Worm (Caenorhabditis elegans) whole organism, L4 larva: ENCODE results near the gene srv-24.
A peak's percentile ranks its signal among the peaks of the same experiment; 100 is the strongest.

ENCODE experiments used
- D1046.2 ChIP-seq: fragments of 200-800 bp; sonication (Bioruptor generic); IDR thresholded peaks from 2 replicates; pipeline ENCODE4 v1.3.6; 2022; ENCODE audit warnings: missing genetic modification characterization, missing compliant biosample characterization
- F26F4.8 ChIP-seq: fragments of 200-800 bp; sonication (Bioruptor generic); conservative IDR thresholded peaks from 2 replicates; pipeline ENCODE4 v1.3.6; 2022; ENCODE audit warnings: missing genetic modification characterization, missing compliant biosample characterization
- F37D6.2 ChIP-seq: sonication (generic microtip); optimal IDR thresholded peaks from 2 replicates; lab custom pipeline; 2016; ENCODE audit warnings: mild to moderate bottlenecking, missing genetic modification characterization, missing compliant biosample characterization
- F49E8.2 ChIP-seq: sonication (generic microtip); optimal IDR thresholded peaks from 2 replicates; lab custom pipeline; 2016; ENCODE audit warnings: missing compliant biosample characterization, mild to moderate bottlenecking, missing genetic modification characterization, borderline replicate concordance
- R02D3.7 ChIP-seq: fragments of 150-350 bp; sonication (generic microtip); optimal IDR thresholded peaks from 3 replicates; lab custom pipeline; 2014; ENCODE audit warnings: missing biosample characterization, missing genetic modification characterization
- T20F7.1 ChIP-seq: fragments of 200-800 bp; sonication (Bioruptor generic); optimal IDR thresholded peaks from 2 replicates; lab custom pipeline; 2018; ENCODE audit warnings: mild to moderate bottlenecking, missing genetic modification characterization, missing compliant biosample characterization
- Y48G9A.11 ChIP-seq: fragments of 200-800 bp; sonication (Bioruptor generic); IDR thresholded peaks from 2 replicates; pipeline ENCODE4 v1.3.6; 2022; ENCODE audit warnings: missing genetic modification reagents, missing genetic modification characterization, missing compliant biosample characterization
- Y75B8A.6 ChIP-seq: fragments of 200-800 bp; sonication (Bioruptor generic); IDR thresholded peaks from 2 replicates; pipeline ENCODE4 v1.3.6; 2022; ENCODE audit warnings: missing genetic modification reagents, missing genetic modification characterization, missing compliant biosample characterization
- ZK546.5 ChIP-seq, 2 experiments: sonication (generic microtip); optimal IDR thresholded peaks; 2 replicates each; lab custom pipeline; 2017; ENCODE audit warnings: missing biosample characterization in 2 of 2, missing genetic modification characterization in 2 of 2
- ama-1 ChIP-seq: fragments of 150-350 bp; optimal IDR thresholded peaks from 2 replicates; lab custom pipeline; 2014; ENCODE audit warnings: inconsistent platforms, mixed read lengths
- arid-1 ChIP-seq: fragments of 200-800 bp; sonication (Bioruptor generic); conservative IDR thresholded peaks from 2 replicates; pipeline ENCODE4 v1.3.6; 2022; ENCODE audit warnings: missing genetic modification reagents, missing genetic modification characterization, missing compliant biosample characterization
- attf-4 ChIP-seq: sonication (generic microtip); optimal IDR thresholded peaks from 3 replicates; lab custom pipeline; 2017; ENCODE audit warnings: missing biosample characterization, missing genetic modification characterization
- ceh-62 ChIP-seq: sonication (generic microtip); optimal IDR thresholded peaks from 2 replicates; lab custom pipeline; 2017; ENCODE audit warnings: missing biosample characterization, missing genetic modification characterization
- ces-1 ChIP-seq: fragments of 150-350 bp; sonication (generic microtip); optimal IDR thresholded peaks from 4 replicates; lab custom pipeline; 2014; ENCODE audit warnings: missing biosample characterization, missing genetic modification reagents, missing genetic modification characterization
- cey-2 ChIP-seq: sonication (generic microtip); optimal IDR thresholded peaks from 3 replicates; lab custom pipeline; 2017; ENCODE audit warnings: missing genetic modification characterization, mild to moderate bottlenecking, missing compliant biosample characterization, antibody characterized with exemption, borderline replicate concordance; ENCODE audit not compliant: insufficient read depth
- ctbp-1 ChIP-seq: fragments of 200-800 bp; sonication (Bioruptor generic); IDR thresholded peaks from 2 replicates; pipeline ENCODE4 v1.3.6; 2022; ENCODE audit warnings: missing genetic modification reagents, missing genetic modification characterization, missing compliant biosample characterization
- daf-12 ChIP-seq: fragments of 150-350 bp; optimal IDR thresholded peaks from 2 replicates; lab custom pipeline; 2014; ENCODE audit warnings: missing biosample characterization, missing genetic modification reagents, missing genetic modification characterization
- daf-19 ChIP-seq: fragments of 200-800 bp; sonication (Bioruptor generic); conservative IDR thresholded peaks from 2 replicates; pipeline ENCODE4 v1.3.6; 2022; ENCODE audit warnings: missing genetic modification characterization, missing compliant biosample characterization
- daf-8 ChIP-seq: fragments of 200-800 bp; sonication (Bioruptor generic); IDR thresholded peaks from 2 replicates; pipeline ENCODE4 v1.3.6; 2022; ENCODE audit warnings: missing genetic modification characterization, missing compliant biosample characterization
- dmd-6 ChIP-seq: fragments of 200-800 bp; sonication (Bioruptor generic); IDR thresholded peaks from 2 replicates; pipeline ENCODE4 v1.3.6; 2022; ENCODE audit warnings: missing genetic modification reagents, missing genetic modification characterization, missing compliant biosample characterization
- dmd-8 ChIP-seq: fragments of 200-800 bp; sonication (Bioruptor generic); IDR thresholded peaks from 2 replicates; pipeline ENCODE4 v1.3.6; 2022; ENCODE audit warnings: missing genetic modification characterization, missing compliant biosample characterization
- dmd-9 ChIP-seq: fragments of 200-800 bp; sonication (Bioruptor generic); IDR thresholded peaks from 2 replicates; pipeline ENCODE4 v1.3.6; 2022; ENCODE audit warnings: missing genetic modification reagents, missing genetic modification characterization, missing compliant biosample characterization
- dpl-1 ChIP-seq: fragments of 150-350 bp; optimal IDR thresholded peaks from 2 replicates; lab custom pipeline; 2014; ENCODE audit warnings: missing biosample characterization, missing genetic modification reagents, missing genetic modification characterization
- egl-27 ChIP-seq: sonication (generic microtip); optimal IDR thresholded peaks from 3 replicates; lab custom pipeline; 2017; ENCODE audit warnings: missing biosample characterization, missing genetic modification reagents, missing genetic modification characterization
- egl-43 ChIP-seq: fragments of 200-800 bp; sonication (Bioruptor generic); IDR thresholded peaks from 2 replicates; pipeline ENCODE4 v1.3.6; 2022; ENCODE audit warnings: missing genetic modification reagents, missing genetic modification characterization, missing compliant biosample characterization
- fkh-10 ChIP-seq: fragments of 150-350 bp; optimal IDR thresholded peaks from 2 replicates; lab custom pipeline; 2014; ENCODE audit warnings: missing biosample characterization, missing genetic modification reagents, missing genetic modification characterization
- fos-1 ChIP-seq: fragments of 150-350 bp; optimal IDR thresholded peaks from 2 replicates; lab custom pipeline; 2014; ENCODE audit warnings: missing biosample characterization, missing genetic modification characterization
- gei-8 ChIP-seq: fragments of 200-800 bp; sonication (Bioruptor generic); optimal IDR thresholded peaks from 2 replicates; lab custom pipeline; 2018; ENCODE audit warnings: mild to moderate bottlenecking, missing genetic modification characterization, missing compliant biosample characterization
- hmg-1.1 ChIP-seq: fragments of 200-800 bp; sonication (Bioruptor generic); IDR thresholded peaks from 2 replicates; pipeline ENCODE4 v1.3.6; 2022; ENCODE audit warnings: missing genetic modification reagents, missing genetic modification characterization, missing compliant biosample characterization
- lim-7 ChIP-seq: fragments of 200-800 bp; sonication (Bioruptor generic); IDR thresholded peaks from 2 replicates; pipeline ENCODE4 v1.3.6; 2022; ENCODE audit warnings: missing genetic modification characterization, missing compliant biosample characterization
- lin-13 ChIP-seq: fragments of 150-350 bp; optimal IDR thresholded peaks from 2 replicates; lab custom pipeline; 2014; ENCODE audit warnings: missing biosample characterization, missing genetic modification reagents, missing genetic modification characterization
- lin-39 ChIP-seq: fragments of 150-350 bp; optimal IDR thresholded peaks from 2 replicates; lab custom pipeline; 2014; ENCODE audit warnings: missing biosample characterization, missing genetic modification reagents, missing genetic modification characterization
- lir-3 ChIP-seq: sonication (generic microtip); optimal IDR thresholded peaks from 2 replicates; lab custom pipeline; 2016; ENCODE audit warnings: mild to moderate bottlenecking, missing genetic modification characterization, missing compliant biosample characterization
- lsy-2 ChIP-seq, 2 experiments: fragments of 150-350 bp in 1 of 2; sonication (generic microtip) in 1 of 2; optimal IDR thresholded peaks; 2 replicates each; lab custom pipeline; 2014 to 2017; ENCODE audit warnings: missing biosample characterization in 2 of 2, missing genetic modification characterization in 2 of 2
- madf-5 ChIP-seq, 2 experiments: fragments of 200-800 bp; sonication (Bioruptor generic); IDR thresholded peaks; 2 replicates each; pipeline ENCODE4 v1.3.6; 2022; ENCODE audit warnings: missing compliant biosample characterization in 2 of 2, missing genetic modification characterization in 2 of 2
- madf-9 ChIP-seq: fragments of 200-800 bp; sonication (Bioruptor generic); conservative IDR thresholded peaks from 2 replicates; pipeline ENCODE4 v1.3.6; 2022; ENCODE audit warnings: missing genetic modification reagents, missing genetic modification characterization, missing compliant biosample characterization
- mdl-1 ChIP-seq, 2 experiments: fragments of 150-350 bp in 1 of 2; sonication (generic microtip) in 1 of 2; optimal IDR thresholded peaks; 2 replicates each; lab custom pipeline; 2014 to 2017; ENCODE audit warnings: missing biosample characterization in 2 of 2, missing genetic modification characterization in 2 of 2
- mdt-29 ChIP-seq: fragments of 200-800 bp; sonication (Bioruptor generic); IDR thresholded peaks from 2 replicates; pipeline ENCODE4 v1.3.6; 2022; ENCODE audit warnings: missing genetic modification reagents, missing genetic modification characterization, missing compliant biosample characterization
- mep-1 ChIP-seq: fragments of 150-350 bp; sonication (generic microtip); optimal IDR thresholded peaks from 3 replicates; lab custom pipeline; 2014; ENCODE audit warnings: missing biosample characterization, missing genetic modification characterization
- mxl-3 ChIP-seq: fragments of 200-800 bp; sonication (Bioruptor generic); optimal IDR thresholded peaks from 2 replicates; lab custom pipeline; 2018; ENCODE audit warnings: mild to moderate bottlenecking, missing genetic modification characterization, missing compliant biosample characterization
- nhr-11 ChIP-seq: fragments of 150-350 bp; optimal IDR thresholded peaks from 2 replicates; lab custom pipeline; 2014; ENCODE audit warnings: missing biosample characterization, missing genetic modification characterization
- nhr-111 ChIP-seq: fragments of 200-800 bp; sonication (Bioruptor generic); optimal IDR thresholded peaks from 2 replicates; lab custom pipeline; 2018; ENCODE audit warnings: mild to moderate bottlenecking, missing genetic modification characterization, missing compliant biosample characterization
- nhr-25 ChIP-seq: sonication (generic microtip); optimal IDR thresholded peaks from 2 replicates; lab custom pipeline; 2017; ENCODE audit warnings: missing genetic modification characterization, mild to moderate bottlenecking, missing compliant biosample characterization, antibody characterized with exemption, moderate library complexity, borderline replicate concordance; ENCODE audit not compliant: insufficient read depth
- nhr-42 ChIP-seq: fragments of 200-800 bp; sonication (Bioruptor generic); IDR thresholded peaks from 2 replicates; pipeline ENCODE4 v1.3.6; 2022; ENCODE audit warnings: missing genetic modification characterization, missing compliant biosample characterization
- nhr-6 ChIP-seq: fragments of 150-350 bp; optimal IDR thresholded peaks from 2 replicates; lab custom pipeline; 2014; ENCODE audit warnings: missing biosample characterization, missing genetic modification characterization
- nhr-77 ChIP-seq: fragments of 150-350 bp; optimal IDR thresholded peaks from 2 replicates; lab custom pipeline; 2014; ENCODE audit warnings: missing biosample characterization, missing genetic modification characterization
- set-16 ChIP-seq: fragments of 200-800 bp; sonication (Bioruptor generic); IDR thresholded peaks from 2 replicates; pipeline ENCODE4 v1.3.6; 2022; ENCODE audit warnings: missing genetic modification reagents, missing genetic modification characterization, missing compliant biosample characterization
- skn-1 ChIP-seq: fragments of 150-350 bp; optimal IDR thresholded peaks from 2 replicates; lab custom pipeline; 2014; ENCODE audit warnings: missing biosample characterization, missing genetic modification characterization
- tra-1 ChIP-seq: fragments of 200-800 bp; sonication (Bioruptor generic); IDR thresholded peaks from 2 replicates; pipeline ENCODE4 v1.3.6; 2022; ENCODE audit warnings: missing genetic modification reagents, missing genetic modification characterization, missing compliant biosample characterization
- unc-130 ChIP-seq: sonication (generic microtip); optimal IDR thresholded peaks from 2 replicates; lab custom pipeline; 2016; ENCODE audit warnings: missing genetic modification reagents, missing genetic modification characterization, missing compliant biosample characterization
- zip-2 ChIP-seq: fragments of 150-350 bp; optimal IDR thresholded peaks from 2 replicates; lab custom pipeline; 2014; ENCODE audit warnings: missing biosample characterization, missing genetic modification characterization
- ztf-11 ChIP-seq: fragments of 150-350 bp; optimal IDR thresholded peaks from 2 replicates; lab custom pipeline; 2014; ENCODE audit warnings: missing biosample characterization, missing genetic modification characterization
- ztf-7 ChIP-seq: fragments of 150-350 bp; optimal IDR thresholded peaks from 2 replicates; lab custom pipeline; 2014; ENCODE audit warnings: missing biosample characterization, missing genetic modification characterization

The srv-24 gene

ce11 chrIV:6330790-6331189 lies 40.1 kb upstream of the srv-24 start:
- TF ChIP-seq attf-4 (tag; lab: Kevin White, UChicago): no peak
- TF ChIP-seq nhr-42 (GFP tag; lab: Robert Waterston, UW): no peak
- no peak for TF ChIP-seq ceh-62 (tag; lab: Kevin White, UChicago)
- peak; percentile 33 for TF ChIP-seq T20F7.1
- TF ChIP-seq madf-9 (GFP tag; lab: Robert Waterston, UW): no peak
- no peak for TF ChIP-seq egl-27 (tag; lab: Kevin White, UChicago)
- no peak for TF ChIP-seq nhr-11 (tag; lab: Kevin White, UChicago)
- no peak for TF ChIP-seq madf-5 (GFP tag; IDR thresholded peaks at IDR 0.05; lab: Robert Waterston, UW)
- TF ChIP-seq daf-19 (GFP tag; lab: Robert Waterston, UW): no peak
- TF ChIP-seq ZK546.5 (tag; optimal IDR thresholded peaks at IDR 0.05; lab: Kevin White, UChicago): no peak
- TF ChIP-seq nhr-77 (tag; lab: Kevin White, UChicago): no peak
- TF ChIP-seq hmg-1.1: no peak
- TF ChIP-seq D1046.2 (GFP tag; lab: Robert Waterston, UW): no peak
- no peak for TF ChIP-seq F49E8.2 (tag; lab: Kevin White, UChicago)
- TF ChIP-seq mdl-1 (tag; optimal IDR thresholded peaks at IDR 0.05; lab: Kevin White, UChicago): no peak
- no peak for TF ChIP-seq lim-7 (GFP tag; lab: Robert Waterston, UW)
- TF ChIP-seq unc-130: no peak
- TF ChIP-seq ztf-11 (tag; lab: Kevin White, UChicago): no peak
- TF ChIP-seq cey-2 (tag; lab: Kevin White, UChicago): no peak
- TF ChIP-seq gei-8: no peak
- TF ChIP-seq daf-8 (GFP tag; lab: Robert Waterston, UW): no peak
- no peak for TF ChIP-seq tra-1 (GFP tag; lab: Robert Waterston, UW)
- no peak for TF ChIP-seq zip-2 (tag; lab: Kevin White, UChicago)
- peak; percentile 15 for TF ChIP-seq ama-1 (lab: Kevin White, UChicago)
- no peak for TF ChIP-seq lir-3 (tag; lab: Kevin White, UChicago)
- TF ChIP-seq mep-1 (tag; lab: Kevin White, UChicago): no peak
- TF ChIP-seq dmd-9 (GFP tag; lab: Robert Waterston, UW): no peak
- no peak for TF ChIP-seq ces-1 (GFP tag; lab: Kevin White, UChicago)
- TF ChIP-seq dpl-1 (GFP tag; lab: Kevin White, UChicago): no peak
- no peak for TF ChIP-seq mdt-29
- TF ChIP-seq arid-1 (GFP tag; lab: Robert Waterston, UW): no peak
- no peak for TF ChIP-seq nhr-6
- TF ChIP-seq fkh-10 (GFP tag; lab: Kevin White, UChicago): no peak
- no peak for TF ChIP-seq F26F4.8
- TF ChIP-seq ctbp-1 (GFP tag; lab: Robert Waterston, UW): no peak
- TF ChIP-seq nhr-111 (GFP tag; lab: Kevin White, UChicago): no peak
- peak; percentile 40 for TF ChIP-seq lin-13 (GFP tag; lab: Kevin White, UChicago)
- no peak for TF ChIP-seq fos-1 (tag; lab: Kevin White, UChicago)
- TF ChIP-seq skn-1: no peak
- TF ChIP-seq set-16 (GFP tag; lab: Robert Waterston, UW): no peak
- TF ChIP-seq lin-39 (tag; lab: Kevin White, UChicago): no peak
- no peak for TF ChIP-seq daf-12
- no peak for TF ChIP-seq Y48G9A.11
- no peak for TF ChIP-seq ztf-7
- TF ChIP-seq mxl-3 (GFP tag; lab: Kevin White, UChicago): peak; percentile 47
- TF ChIP-seq F37D6.2: no peak
- no peak for TF ChIP-seq Y75B8A.6
- no peak for TF ChIP-seq R02D3.7 (tag; lab: Kevin White, UChicago)
- TF ChIP-seq egl-43: no peak
- peak; percentile 81 for TF ChIP-seq dmd-6 (GFP tag; lab: Robert Waterston, UW)
- no peak for TF ChIP-seq dmd-8 (GFP tag; lab: Robert Waterston, UW)
- TF ChIP-seq lsy-2 (tag; optimal IDR thresholded peaks at IDR 0.05; lab: Kevin White, UChicago): no peak
- no peak for TF ChIP-seq nhr-25 (tag; lab: Kevin White, UChicago)
